Worm (Caenorhabditis elegans): ENCODE results near the gene C44B9.3.

DNA sequence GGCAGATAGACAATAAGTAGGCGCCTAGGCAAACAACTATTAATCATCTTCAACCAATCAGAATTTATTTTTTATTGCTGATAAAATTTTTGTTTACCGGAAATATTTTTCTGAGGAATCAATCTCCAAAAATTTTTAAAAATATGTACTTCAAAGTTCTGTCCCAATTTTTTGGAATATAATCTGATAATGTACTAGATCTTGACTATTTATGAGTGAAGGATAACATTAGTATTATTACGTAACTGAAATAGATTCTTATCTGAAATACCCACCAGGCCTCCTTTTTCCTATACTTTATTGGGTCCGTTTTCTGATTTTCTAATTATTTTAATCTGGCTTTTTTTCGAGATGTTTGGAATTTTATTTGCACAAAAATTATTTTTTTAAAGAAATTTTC, 48.5 kb downstream of the C44B9.3 start:
- TF ChIP-seq dao-5 (tag; optimal IDR thresholded peaks at IDR 0.05) (no peak), W03F9.2 (tag; optimal IDR thresholded peaks at IDR 0.05) (no peak)
